Fruit fly (Drosophila melanogaster): Measurements from ENCODE around the gene Oseg4.

Oseg4 gene

dm6 chr3L:1683091-1683490 is 52.5 kb downstream of the Oseg4 start (continued):
- TF ChIP-seq Gsc (GFP tag; IDR thresholded peaks at IDR 0.05): peak; percentile 9; the same call in 1 of the 2 replicates
